Worm (Caenorhabditis elegans) whole organism, L1 larva: Measurements from ENCODE around the gene him-14.

Experiments
- C04F5.9 ChIP-seq: sonication (generic microtip); optimal IDR thresholded peaks from 2 replicates; lab custom pipeline; 2016; ENCODE audit warnings: missing genetic modification characterization, missing compliant biosample characterization
- Y116A8C.19 ChIP-seq: sonication (generic microtip); optimal IDR thresholded peaks from 2 replicates; lab custom pipeline; 2016; ENCODE audit warnings: missing compliant biosample characterization, missing genetic modification characterization, borderline replicate concordance
- aha-1 ChIP-seq: fragments of 150-350 bp; optimal IDR thresholded peaks from 2 replicates; lab custom pipeline; 2014; ENCODE audit warnings: missing biosample characterization, missing genetic modification characterization
- blmp-1 ChIP-seq: fragments of 150-350 bp; optimal IDR thresholded peaks from 2 replicates; lab custom pipeline; 2014; ENCODE audit warnings: missing biosample characterization, missing genetic modification characterization
- ceh-63 ChIP-seq: fragments of 200-800 bp; sonication (Bioruptor generic); optimal IDR thresholded peaks from 2 replicates; lab custom pipeline; 2018; ENCODE audit warnings: mild to moderate bottlenecking, missing genetic modification characterization, missing compliant biosample characterization
- ceh-8 ChIP-seq: fragments of 200-800 bp; sonication (Bioruptor generic); optimal IDR thresholded peaks from 2 replicates; lab custom pipeline; 2018; ENCODE audit warnings: mild to moderate bottlenecking, missing genetic modification characterization, moderate library complexity, missing compliant biosample characterization
- efl-1 ChIP-seq, 4 experiments: fragments of 150-350 bp; optimal IDR thresholded peaks in 3 of 4; peaks in 1 of 4; 1 replicate in 1 of 4; 2 replicates in 3 of 4; lab custom pipeline; 2014; ENCODE audit warnings: missing biosample characterization in 2 of 4, missing genetic modification characterization in 2 of 4, missing genetic modification reagents in 2 of 4
- fkh-10 ChIP-seq: sonication (generic microtip); optimal IDR thresholded peaks from 2 replicates; lab custom pipeline; 2017; ENCODE audit warnings: missing biosample characterization, missing genetic modification reagents, missing genetic modification characterization
- fkh-4 ChIP-seq: sonication (generic microtip); optimal IDR thresholded peaks from 2 replicates; lab custom pipeline; 2016; ENCODE audit warnings: missing compliant biosample characterization, missing genetic modification characterization, borderline replicate concordance
- fkh-8 ChIP-seq: sonication (generic microtip); optimal IDR thresholded peaks from 2 replicates; lab custom pipeline; 2016; ENCODE audit warnings: mild to moderate bottlenecking, missing genetic modification characterization, missing compliant biosample characterization
- isw-1 ChIP-seq: fragments of 200-800 bp; sonication (Bioruptor generic); IDR thresholded peaks from 2 replicates; pipeline ENCODE4 v1.3.6; 2022; ENCODE audit warnings: missing genetic modification characterization, missing compliant biosample characterization
- lin-13 ChIP-seq: fragments of 150-350 bp; optimal IDR thresholded peaks from 2 replicates; lab custom pipeline; 2014; ENCODE audit warnings: missing biosample characterization, missing genetic modification reagents, missing genetic modification characterization
- lir-3 ChIP-seq: sonication (generic microtip); optimal IDR thresholded peaks from 2 replicates; lab custom pipeline; 2016; ENCODE audit warnings: mild to moderate bottlenecking, missing genetic modification characterization, moderate library complexity, missing compliant biosample characterization; ENCODE audit not compliant: poor library complexity
- nhr-12 ChIP-seq: sonication (generic microtip); optimal IDR thresholded peaks from 2 replicates; lab custom pipeline; 2017; ENCODE audit warnings: missing biosample characterization, missing genetic modification characterization
- nhr-20 ChIP-seq: sonication (generic microtip); optimal IDR thresholded peaks from 2 replicates; lab custom pipeline; 2016; ENCODE audit warnings: mild to moderate bottlenecking, missing genetic modification characterization, missing compliant biosample characterization
- nhr-237 ChIP-seq: fragments of 150-350 bp; optimal IDR thresholded peaks from 2 replicates; lab custom pipeline; 2014; ENCODE audit warnings: missing biosample characterization, missing genetic modification characterization
- nhr-47 ChIP-seq: sonication (generic microtip); optimal IDR thresholded peaks from 2 replicates; lab custom pipeline; 2016; ENCODE audit warnings: mild to moderate bottlenecking, missing genetic modification characterization, moderate library complexity, missing compliant biosample characterization
- nhr-71 ChIP-seq: sonication (generic microtip); optimal IDR thresholded peaks from 2 replicates; lab custom pipeline; 2016; ENCODE audit warnings: mild to moderate bottlenecking, missing genetic modification characterization, moderate library complexity, missing compliant biosample characterization
- nhr-84 ChIP-seq: sonication (generic microtip); optimal IDR thresholded peaks from 2 replicates; lab custom pipeline; 2017; ENCODE audit warnings: missing biosample characterization, missing genetic modification characterization
- nhr-85 ChIP-seq: sonication (generic microtip); peaks from one replicate; lab custom pipeline; 2016; ENCODE audit warnings: missing genetic modification characterization, inconsistent platforms, missing compliant biosample characterization
- nhr-90 ChIP-seq: sonication (generic microtip); optimal IDR thresholded peaks from 2 replicates; lab custom pipeline; 2016; ENCODE audit warnings: mild to moderate bottlenecking, missing genetic modification characterization, missing compliant biosample characterization; ENCODE audit not compliant: poor library complexity
- pqm-1 ChIP-seq: sonication (generic microtip); optimal IDR thresholded peaks from 3 replicates; lab custom pipeline; 2017; ENCODE audit warnings: missing biosample characterization, missing genetic modification characterization
- skn-1 ChIP-seq: fragments of 150-350 bp; optimal IDR thresholded peaks from 2 replicates; lab custom pipeline; 2014; ENCODE audit warnings: missing biosample characterization, missing genetic modification characterization
- snu-23 ChIP-seq: sonication (generic microtip); optimal IDR thresholded peaks from 2 replicates; lab custom pipeline; 2016; ENCODE audit warnings: missing genetic modification characterization, missing compliant biosample characterization
- sox-4 ChIP-seq: sonication (generic microtip); optimal IDR thresholded peaks from 2 replicates; lab custom pipeline; 2016; ENCODE audit warnings: missing genetic modification characterization, missing compliant biosample characterization
- sptf-1 ChIP-seq: fragments of 150-350 bp; optimal IDR thresholded peaks from 2 replicates; lab custom pipeline; 2014; ENCODE audit warnings: missing biosample characterization, missing genetic modification characterization
- tbx-2 ChIP-seq: sonication (generic microtip); optimal IDR thresholded peaks from 2 replicates; lab custom pipeline; 2016; ENCODE audit warnings: missing genetic modification characterization, missing compliant biosample characterization
- unc-130 ChIP-seq: fragments of 150-350 bp; optimal IDR thresholded peaks from 2 replicates; lab custom pipeline; 2017; ENCODE audit warnings: missing biosample characterization, missing genetic modification characterization, inconsistent platforms
- unc-86 ChIP-seq: sonication (generic microtip); optimal IDR thresholded peaks from 2 replicates; lab custom pipeline; 2016; ENCODE audit warnings: missing genetic modification characterization, missing compliant biosample characterization
- xbp-1 ChIP-seq: sonication (generic microtip); optimal IDR thresholded peaks from 2 replicates; lab custom pipeline; 2016; ENCODE audit warnings: missing genetic modification characterization, missing compliant biosample characterization
- zag-1 ChIP-seq: fragments of 150-350 bp; optimal IDR thresholded peaks from 2 replicates; lab custom pipeline; 2014; ENCODE audit warnings: missing biosample characterization, missing genetic modification characterization
- ztf-11 ChIP-seq, 2 experiments: sonication (generic microtip); optimal IDR thresholded peaks; 2 replicates each; lab custom pipeline; 2016 to 2017; ENCODE audit warnings: missing genetic modification characterization in 2 of 2, missing biosample characterization in 1 of 2, missing compliant biosample characterization in 1 of 2

him-14 gene

DNA sequence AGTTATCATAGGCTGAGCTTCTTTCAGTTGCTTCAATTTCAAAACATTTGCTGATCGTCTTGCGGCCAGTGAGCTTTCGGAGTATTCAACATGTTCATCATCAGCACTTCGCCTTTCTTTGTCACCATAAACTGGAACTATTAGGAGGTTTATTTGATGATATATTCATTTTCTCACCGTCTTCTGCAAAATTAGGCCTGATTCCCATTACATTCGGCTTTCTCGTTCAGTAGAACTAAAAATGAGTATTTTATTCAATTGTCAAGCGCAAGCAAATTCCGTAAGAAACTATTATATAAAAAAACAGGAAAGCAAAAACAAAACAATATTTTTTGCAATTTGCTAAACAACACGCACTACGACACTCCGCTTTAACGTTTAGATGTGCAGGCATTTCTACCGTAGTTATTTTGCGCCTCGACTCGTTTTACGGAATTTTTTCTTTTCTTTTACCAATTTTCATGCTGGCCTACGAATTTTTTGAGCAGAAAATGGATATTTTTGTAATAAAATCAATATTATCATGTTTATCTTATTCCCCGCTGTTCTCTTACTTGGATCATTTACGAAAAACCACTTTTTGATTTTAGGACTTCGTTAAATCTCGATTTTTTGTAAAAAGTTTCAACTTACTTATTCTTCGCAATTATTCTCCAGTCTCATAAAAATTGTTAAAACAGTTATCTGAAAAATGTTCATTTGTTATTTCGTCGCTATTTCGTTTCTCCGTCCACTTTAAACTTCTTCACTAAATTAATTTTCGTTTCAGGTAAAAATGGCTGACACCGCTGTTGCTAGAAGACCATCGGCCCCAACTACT is 35.2 kb upstream of the him-14 start, which contains the start of the genes farl-11 and rpl-33 (continued):
- TF ChIP-seq sox-4 (peak; percentile 45), nhr-12 (tag; lab: Kevin White, UChicago) (no peak), unc-130 (peak; percentile 89), nhr-85 (tag; lab: Kevin White, UChicago) (peak; percentile 90), Y116A8C.19 (tag; lab: Kevin White, UChicago) (no peak), C04F5.9 (tag; lab: Kevin White, UChicago) (peak; percentile 58)

DNA sequence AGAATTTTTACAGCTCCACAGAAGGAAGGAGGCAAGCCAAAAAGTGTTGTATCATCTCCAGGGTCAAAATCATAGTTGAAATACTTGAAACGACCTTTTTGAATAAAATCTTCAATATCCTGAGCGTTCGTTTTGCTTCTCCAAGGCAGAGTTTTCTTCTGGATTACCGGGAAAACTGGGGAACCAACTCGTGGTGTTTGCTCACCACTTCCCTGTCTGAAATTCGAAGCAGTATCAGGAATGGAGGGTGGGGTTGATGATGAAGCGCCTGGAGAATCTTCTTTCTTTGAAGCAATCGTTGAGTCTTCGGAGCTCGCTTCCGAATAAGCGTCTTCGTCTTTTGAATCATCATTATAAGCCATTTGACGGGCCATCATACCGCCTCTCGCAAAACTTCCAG is 33.3 kb upstream of the him-14 start:
- TF ChIP-seq ceh-63 (GFP tag; lab: Kevin White, UChicago), result no peak
- TF ChIP-seq ztf-11 (tag; optimal IDR thresholded peaks at IDR 0.05; lab: Kevin White, UChicago), result no peak
- no peak for TF ChIP-seq C04F5.9 (tag; lab: Kevin White, UChicago)
- TF ChIP-seq nhr-90 (tag; lab: Kevin White, UChicago), result no peak
- no peak for TF ChIP-seq aha-1 (tag; lab: Kevin White, UChicago)
- no peak for TF ChIP-seq isw-1 (GFP tag; lab: Robert Waterston, UW)
- no peak for TF ChIP-seq xbp-1 (tag; lab: Kevin White, UChicago)
- no peak for TF ChIP-seq zag-1
- no peak for TF ChIP-seq fkh-4 (tag; lab: Kevin White, UChicago)
- no peak for TF ChIP-seq skn-1 (tag; lab: Kevin White, UChicago)
- TF ChIP-seq tbx-2 (tag; lab: Kevin White, UChicago), result no peak
- no peak for TF ChIP-seq unc-130
- TF ChIP-seq efl-1 (optimal IDR thresholded peaks at IDR 0.05; lab: Kevin White, UChicago), result no peak
- no peak for TF ChIP-seq efl-1 (GFP tag; optimal IDR thresholded peaks at IDR 0.05 in 1 of 2; lab: Kevin White, UChicago)
- TF ChIP-seq unc-86 (tag; lab: Kevin White, UChicago), result no peak
- TF ChIP-seq fkh-8 (tag; lab: Kevin White, UChicago), result no peak
- no peak for TF ChIP-seq nhr-47 (tag; lab: Kevin White, UChicago)
- TF ChIP-seq fkh-10 (GFP tag; lab: Kevin White, UChicago), result no peak
- TF ChIP-seq nhr-237 (tag; lab: Kevin White, UChicago), result no peak
- no peak for TF ChIP-seq pqm-1

DNA sequence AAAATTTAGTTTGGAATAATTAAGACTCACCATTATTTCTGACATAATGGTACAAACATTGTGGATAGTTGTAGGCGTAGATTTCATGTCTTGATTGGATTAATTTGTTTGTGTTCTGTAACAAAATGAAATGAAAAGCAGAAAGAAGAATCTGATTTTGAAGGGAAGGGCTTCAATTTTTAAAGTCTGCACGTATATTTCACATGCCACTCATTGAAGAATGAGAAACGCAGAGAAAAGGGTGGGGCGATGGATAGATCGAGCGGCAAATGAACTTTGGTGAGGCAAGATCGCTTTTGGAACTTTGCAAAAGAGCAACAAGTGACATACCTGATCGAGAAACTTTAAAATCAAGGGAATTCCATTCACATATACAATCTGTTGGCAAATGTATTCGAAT is 32.5 kb upstream of the him-14 start:
- peak; percentile 17 for TF ChIP-seq blmp-1 (tag; lab: Kevin White, UChicago)
- TF ChIP-seq nhr-20, result no peak
- peak; percentile 22 for TF ChIP-seq snu-23 (GFP tag; lab: Kevin White, UChicago)
- TF ChIP-seq ceh-8 (GFP tag; lab: Kevin White, UChicago), result no peak
- TF ChIP-seq pqm-1, result no peak
- TF ChIP-seq nhr-71 (tag; lab: Kevin White, UChicago), result peak; percentile 21
- TF ChIP-seq nhr-84 (tag; lab: Kevin White, UChicago), result no peak

DNA sequence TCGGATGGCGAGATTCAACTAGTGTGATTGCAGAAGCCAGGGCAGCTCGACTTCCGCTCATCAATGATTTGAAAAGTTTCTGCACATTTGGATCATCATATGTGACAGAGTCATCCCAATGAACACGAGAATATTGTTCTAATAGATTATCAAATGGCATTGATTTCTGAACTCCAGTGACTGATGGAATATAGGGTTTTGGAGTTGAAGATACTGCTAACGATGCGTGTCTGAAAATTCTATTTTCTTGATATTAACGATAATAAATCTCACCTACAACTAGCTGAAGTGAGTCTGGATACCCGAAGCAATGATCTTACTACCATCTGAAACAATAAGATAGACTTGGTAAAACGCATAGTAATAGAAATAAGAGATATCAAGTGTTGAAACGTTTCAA is 31.1 kb upstream of the him-14 start, which contains the start of gene mmaa-1:
Gene mmaa-1 (minus strand): TSS at position 328 of the 400 bp plus-strand sequence.
- TF ChIP-seq nhr-71 (tag; lab: Kevin White, UChicago) (peak; percentile 10), lir-3 (tag; lab: Kevin White, UChicago) (no peak), isw-1 (GFP tag; lab: Robert Waterston, UW) (no peak), lin-13 (GFP tag; lab: Kevin White, UChicago) (no peak)

DNA sequence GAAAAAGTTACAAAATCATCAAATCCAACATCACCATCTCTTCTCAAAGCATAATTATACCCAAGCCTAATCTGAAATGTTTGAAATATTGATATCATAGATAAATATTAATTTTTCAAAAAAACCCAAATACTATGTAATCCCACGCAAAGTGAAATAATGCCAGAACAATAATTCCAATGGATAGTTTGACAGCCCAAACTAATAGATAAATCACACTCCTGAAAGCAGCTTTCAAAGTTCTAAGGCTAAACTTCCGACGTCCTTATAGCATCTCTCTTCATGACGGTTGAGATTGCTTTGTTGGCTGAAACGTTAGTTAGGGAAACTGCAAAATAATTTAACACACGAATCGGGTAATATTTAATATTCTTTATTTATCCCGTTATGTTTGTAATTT is 29.5 kb upstream of the him-14 start:
- peak; percentile 0 for TF ChIP-seq nhr-90 (tag; lab: Kevin White, UChicago)
- TF ChIP-seq sptf-1 (tag; lab: Kevin White, UChicago), result no peak
- TF ChIP-seq nhr-71 (tag; lab: Kevin White, UChicago), result peak; percentile 22
